Fruit fly (Drosophila melanogaster) whole organism, embryonic: ENCODE measurements around the gene Ubi-p63E.
A peak's percentile ranks its signal among the peaks of the same experiment; 100 is the strongest.

ENCODE experiments used
- CG10431 ChIP-seq: fragments of 200-800 bp; sonication (Bioruptor generic); optimal IDR thresholded peaks from 3 replicates; lab custom pipeline; 2018; ENCODE audit warnings: missing biosample characterization, mild to moderate bottlenecking, missing genetic modification characterization
- CG10959 ChIP-seq: fragments of 200-800 bp; sonication (Bioruptor generic); IDR thresholded peaks from 2 replicates; pipeline ENCODE4 v1.3.6; 2022; ENCODE audit warnings: missing biosample characterization, missing genetic modification characterization
- CG12299 ChIP-seq: fragments of 200-800 bp; sonication (Bioruptor generic); optimal IDR thresholded peaks from 2 replicates; lab custom pipeline; 2018; ENCODE audit warnings: missing biosample characterization, mild to moderate bottlenecking, missing genetic modification characterization
- CG12391 ChIP-seq: fragments of 200-800 bp; sonication (Bioruptor generic); optimal IDR thresholded peaks from 3 replicates; lab custom pipeline; 2018; ENCODE audit warnings: missing biosample characterization, mild to moderate bottlenecking, missing genetic modification characterization, moderate library complexity
- CG15269 ChIP-seq: fragments of 200-800 bp; sonication (Bioruptor generic); optimal IDR thresholded peaks from 2 replicates; lab custom pipeline; 2018; ENCODE audit warnings: missing biosample characterization, mild to moderate bottlenecking, missing genetic modification characterization, moderate library complexity
- CG1602 ChIP-seq: fragments of 200-800 bp; sonication (Bioruptor generic); optimal IDR thresholded peaks from 3 replicates; lab custom pipeline; 2016; ENCODE audit warnings: missing biosample characterization, missing genetic modification characterization
- CG30403 ChIP-seq: fragments of 200-800 bp; sonication (Bioruptor generic); optimal IDR thresholded peaks from 3 replicates; lab custom pipeline; 2016; ENCODE audit warnings: missing biosample characterization, missing genetic modification characterization
- CG32767 ChIP-seq: fragments of 200-800 bp; sonication (Bioruptor generic); IDR thresholded peaks from 2 replicates; pipeline ENCODE4 v1.3.6; 2022; ENCODE audit warnings: missing biosample characterization, missing genetic modification characterization
- CG3407 ChIP-seq: fragments of 200-800 bp; sonication (Bioruptor generic); optimal IDR thresholded peaks from 2 replicates; lab custom pipeline; 2018; ENCODE audit warnings: missing biosample characterization, mild to moderate bottlenecking, missing genetic modification characterization
- CG3726 ChIP-seq: fragments of 200-800 bp; sonication (Bioruptor generic); IDR thresholded peaks from 3 replicates; pipeline ENCODE4, ENCODE4 v1.3.6; 2022; ENCODE audit warnings: missing biosample characterization, missing genetic modification characterization
- CG3995 ChIP-seq: fragments of 200-800 bp; sonication (Bioruptor generic); optimal IDR thresholded peaks from 3 replicates; lab custom pipeline; 2016; ENCODE audit warnings: missing biosample characterization, missing genetic modification characterization
- CG4282 ChIP-seq: fragments of 200-800 bp; sonication (Bioruptor generic); optimal IDR thresholded peaks from 2 replicates; lab custom pipeline; 2016; ENCODE audit warnings: missing biosample characterization, missing genetic modification characterization
- CG43689 ChIP-seq: fragments of 200-800 bp; sonication (Bioruptor generic); IDR thresholded peaks from 2 replicates; pipeline ENCODE4 v1.3.6; 2022; ENCODE audit warnings: missing biosample characterization, missing genetic modification characterization
- CG5245 ChIP-seq: fragments of 200-800 bp; sonication (Bioruptor generic); optimal IDR thresholded peaks from 3 replicates; lab custom pipeline; 2016; ENCODE audit warnings: missing biosample characterization, missing genetic modification characterization
- CG6654 ChIP-seq: fragments of 200-800 bp; sonication (Bioruptor generic); optimal IDR thresholded peaks from 2 replicates; lab custom pipeline; 2017; ENCODE audit warnings: missing biosample characterization, mild to moderate bottlenecking, missing genetic modification characterization
- CG6813 ChIP-seq: fragments of 200-800 bp; sonication (Bioruptor generic); optimal IDR thresholded peaks from 2 replicates; lab custom pipeline; 2017; ENCODE audit warnings: missing biosample characterization, missing genetic modification characterization, mild to moderate bottlenecking, moderate library complexity, missing genetic modification reagents
- CG8359 ChIP-seq: fragments of 200-800 bp; sonication (Bioruptor generic); optimal IDR thresholded peaks from 2 replicates; lab custom pipeline; 2017; ENCODE audit warnings: missing biosample characterization, mild to moderate bottlenecking, missing genetic modification characterization, borderline replicate concordance
- D19A ChIP-seq: fragments of 200-800 bp; optimal IDR thresholded peaks from 3 replicates; lab custom pipeline; 2019; ENCODE audit warnings: missing biosample characterization, mild to moderate bottlenecking, missing genetic modification characterization, moderate library complexity
- Ets65A ChIP-seq: fragments of 200-800 bp; sonication (Bioruptor generic); peaks from one replicate; lab custom pipeline; 2016; ENCODE audit warnings: missing biosample characterization, missing genetic modification characterization
- Gsc ChIP-seq: fragments of 200-800 bp; sonication (Bioruptor generic); IDR thresholded peaks from 2 replicates; pipeline ENCODE4 v1.3.6; 2022; ENCODE audit warnings: missing biosample characterization, missing genetic modification characterization
- HLH54F ChIP-seq: fragments of 200-800 bp; sonication (Bioruptor generic); optimal IDR thresholded peaks from 3 replicates; lab custom pipeline; 2016; ENCODE audit warnings: missing biosample characterization, missing genetic modification characterization
- Meics ChIP-seq: fragments of 200-800 bp; sonication (Bioruptor generic); optimal IDR thresholded peaks from 2 replicates; lab custom pipeline; 2017; ENCODE audit warnings: missing biosample characterization, mild to moderate bottlenecking, missing genetic modification characterization
- Mes4 ChIP-seq: fragments of 200-800 bp; sonication (Bioruptor generic); optimal IDR thresholded peaks from 2 replicates; lab custom pipeline; 2016; ENCODE audit warnings: missing biosample characterization, missing genetic modification characterization
- Myb ChIP-seq: fragments of 200-800 bp; sonication (Bioruptor generic); optimal IDR thresholded peaks from 2 replicates; lab custom pipeline; 2016; ENCODE audit warnings: missing biosample characterization, missing genetic modification characterization
- Nf-YA ChIP-seq: fragments of 200-800 bp; sonication (Bioruptor generic); IDR thresholded peaks from 2 replicates; pipeline ENCODE4 v1.3.6; 2022; ENCODE audit warnings: missing biosample characterization, missing genetic modification characterization
- Pdp1 ChIP-seq, 2 experiments: fragments of 200-800 bp; sonication (Bioruptor generic); optimal IDR thresholded peaks; 3 replicates each; lab custom pipeline; 2016; ENCODE audit warnings: missing biosample characterization in 2 of 2, missing genetic modification characterization in 2 of 2, mild to moderate bottlenecking in 1 of 2, moderate library complexity in 1 of 2
- Rfx ChIP-seq: fragments of 200-800 bp; sonication (Bioruptor generic); IDR thresholded peaks from 2 replicates; pipeline ENCODE4 v1.3.6; 2022; ENCODE audit warnings: missing biosample characterization, missing genetic modification characterization
- Side ChIP-seq: fragments of 200-800 bp; sonication (Bioruptor generic); optimal IDR thresholded peaks from 2 replicates; lab custom pipeline; 2016; ENCODE audit warnings: missing biosample characterization, missing genetic modification characterization
- Sin3A ChIP-seq: fragments of >200 bp; optimal IDR thresholded peaks from 2 replicates; lab custom pipeline; 2018
- Tbp ChIP-seq: fragments of >200 bp; optimal IDR thresholded peaks from 2 replicates; lab custom pipeline; 2018; ENCODE audit warnings: missing biosample characterization, missing genetic modification characterization
- Xrp1 ChIP-seq: fragments of 200-800 bp; sonication (Bioruptor generic); IDR thresholded peaks from 2 replicates; pipeline ENCODE4 v1.3.6; 2022; ENCODE audit warnings: missing biosample characterization, missing genetic modification characterization
- ash1 ChIP-seq: fragments of 200-800 bp; sonication (Bioruptor generic); optimal IDR thresholded peaks from 2 replicates; lab custom pipeline; 2018; ENCODE audit warnings: missing biosample characterization, mild to moderate bottlenecking, missing genetic modification characterization
- bsh ChIP-seq, 2 experiments: fragments of 200-800 bp; sonication (Bioruptor generic); optimal IDR thresholded peaks; 2 replicates each; lab custom pipeline; 2017 to 2018; ENCODE audit warnings: mild to moderate bottlenecking in 2 of 2, missing biosample characterization in 2 of 2, missing genetic modification characterization in 2 of 2, moderate library complexity in 1 of 2
- chinmo ChIP-seq: fragments of 200-800 bp; sonication (Bioruptor generic); IDR thresholded peaks from 4 replicates; pipeline ENCODE4 v1.3.6; 2022; ENCODE audit warnings: missing biosample characterization, missing genetic modification characterization; ENCODE audit not compliant: partially characterized antibody
- croc ChIP-seq: fragments of 200-800 bp; sonication (Bioruptor generic); conservative IDR thresholded peaks from 3 replicates; pipeline ENCODE4 v1.3.6; 2022; ENCODE audit warnings: missing biosample characterization, missing genetic modification characterization
- dm ChIP-seq: fragments of 200-800 bp; sonication (Bioruptor generic); optimal IDR thresholded peaks from 3 replicates; lab custom pipeline; 2016; ENCODE audit warnings: missing biosample characterization, missing genetic modification characterization
- esg ChIP-seq: fragments of 200-800 bp; sonication (Bioruptor generic); conservative IDR thresholded peaks from 2 replicates; pipeline ENCODE4 v1.3.6; 2022; ENCODE audit warnings: missing biosample characterization, missing genetic modification characterization
- fd64A ChIP-seq: fragments of 200-800 bp; sonication (Bioruptor generic); optimal IDR thresholded peaks from 3 replicates; lab custom pipeline; 2018; ENCODE audit warnings: missing biosample characterization, mild to moderate bottlenecking, missing genetic modification characterization
- grn ChIP-seq: fragments of 200-800 bp; sonication (Bioruptor generic); optimal IDR thresholded peaks from 3 replicates; lab custom pipeline; 2017; ENCODE audit warnings: missing biosample characterization, missing genetic modification characterization
- lov ChIP-seq, 2 experiments: fragments of 200-800 bp in 1 of 2; fragments of >200 bp in 1 of 2; sonication (Bioruptor generic) in 1 of 2; IDR thresholded peaks in 1 of 2; optimal IDR thresholded peaks in 1 of 2; 2 replicates in 1 of 2; 3 replicates in 1 of 2; pipeline versions ENCODE4 v1.3.6 to Lab custom; 2017 to 2022; ENCODE audit warnings: missing biosample characterization in 1 of 2, missing genetic modification characterization in 1 of 2
- luna ChIP-seq: fragments of 200-800 bp; sonication (Bioruptor generic); optimal IDR thresholded peaks from 2 replicates; lab custom pipeline; 2016; ENCODE audit warnings: missing biosample characterization, missing genetic modification characterization
- mam ChIP-seq: fragments of 200-800 bp; sonication (Bioruptor generic); optimal IDR thresholded peaks from 3 replicates; lab custom pipeline; 2016; ENCODE audit warnings: missing biosample characterization, missing genetic modification characterization
- mld ChIP-seq: fragments of 200-800 bp; sonication (Bioruptor generic); IDR thresholded peaks from 3 replicates; pipeline ENCODE4 v1.3.6; 2022; ENCODE audit warnings: missing biosample characterization, missing genetic modification characterization; ENCODE audit not compliant: partially characterized antibody
- pan ChIP-seq, 4 experiments: fragments of >200 bp in 3 of 4; fragments of 200-800 bp in 1 of 4; sonication (Bioruptor generic) in 1 of 4; optimal IDR thresholded peaks in 3 of 4; IDR thresholded peaks in 1 of 4; 2 replicates each; pipeline versions ENCODE4 v1.3.6 to Lab custom; 2017 to 2022; ENCODE audit warnings: missing biosample characterization in 2 of 4, missing genetic modification characterization in 2 of 4, mixed read lengths in 1 of 4
- pb ChIP-seq: fragments of 200-800 bp; sonication (Bioruptor generic); optimal IDR thresholded peaks from 3 replicates; lab custom pipeline; 2016; ENCODE audit warnings: missing biosample characterization, missing genetic modification characterization
- run ChIP-seq: fragments of 200-800 bp; sonication (Bioruptor generic); optimal IDR thresholded peaks from 3 replicates; lab custom pipeline; 2018; ENCODE audit warnings: missing biosample characterization, mild to moderate bottlenecking, missing genetic modification characterization
- slp2 ChIP-seq: fragments of 200-800 bp; sonication (Bioruptor generic); optimal IDR thresholded peaks from 2 replicates; lab custom pipeline; 2016; ENCODE audit warnings: missing biosample characterization, missing genetic modification characterization
- sob ChIP-seq: fragments of 200-800 bp; sonication (Bioruptor generic); IDR thresholded peaks from 2 replicates; pipeline ENCODE4 v1.3.6; 2022; ENCODE audit warnings: missing biosample characterization, missing genetic modification characterization
- stwl ChIP-seq: fragments of 200-800 bp; sonication (Bioruptor generic); optimal IDR thresholded peaks from 3 replicates; lab custom pipeline; 2018; ENCODE audit warnings: missing biosample characterization, mild to moderate bottlenecking, missing genetic modification characterization, moderate library complexity
- tio ChIP-seq: fragments of 200-800 bp; sonication (Bioruptor generic); optimal IDR thresholded peaks from 2 replicates; lab custom pipeline; 2017; ENCODE audit warnings: missing biosample characterization, missing genetic modification characterization, inconsistent platforms

Gene Ubi-p63E

dm6 chr3L:3940075-3940819 is 37.3 kb upstream of the Ubi-p63E start, which contains the start of gene CG12766 (continued):
- TF ChIP-seq Myb (GFP tag; lab: Kevin White, UChicago): no peak
- TF ChIP-seq CG3726: no peak
- TF ChIP-seq chinmo (GFP tag; lab: Robert Waterston, UW): peak; percentile 74; the same call in 2 of the 4 replicates
- TF ChIP-seq CG12299: no peak
- TF ChIP-seq CG5245: no peak
- TF ChIP-seq Nf-YA (GFP tag; lab: Robert Waterston, UW): no peak
- peak; percentile 53; the same call in 1 of the 2 replicates for TF ChIP-seq Rfx
- peak; percentile 36 for TF ChIP-seq CG15269 (tag; lab: Kevin White, UChicago)
- no peak for TF ChIP-seq Gsc (GFP tag; lab: Robert Waterston, UW)
- TF ChIP-seq Sin3A (lab: Kevin White, UChicago): no peak
- no peak for TF ChIP-seq fd64A (GFP tag; lab: Kevin White, UChicago)
- no peak for TF ChIP-seq Side (GFP tag; lab: Kevin White, UChicago)
- no peak for TF ChIP-seq bsh (GFP tag; optimal IDR thresholded peaks at IDR 0.05; lab: Kevin White, UChicago)
- no peak for TF ChIP-seq mld (GFP tag; lab: Robert Waterston, UW)
- no peak for TF ChIP-seq run (tag; lab: Kevin White, UChicago)
- no peak for TF ChIP-seq CG6654 (GFP tag; lab: Kevin White, UChicago)
- no peak for TF ChIP-seq Tbp (GFP tag; lab: Kevin White, UChicago)
- no peak for TF ChIP-seq tio (GFP tag; lab: Kevin White, UChicago)
- TF ChIP-seq Xrp1 (GFP tag; lab: Robert Waterston, UW): no peak; the same call in 1 of the 2 replicates
- TF ChIP-seq mam: no peak
- TF ChIP-seq Ets65A (GFP tag; lab: Kevin White, UChicago): no peak
- no peak for TF ChIP-seq grn (GFP tag; lab: Kevin White, UChicago)
- no peak for TF ChIP-seq CG43689 (GFP tag; lab: Robert Waterston, UW)
- TF ChIP-seq CG12391 (tag; lab: Kevin White, UChicago): no peak
- TF ChIP-seq pan (optimal IDR thresholded peaks at IDR 0.05; lab: Kevin White, UChicago): no peak
- TF ChIP-seq pan (GFP tag; optimal IDR thresholded peaks at IDR 0.05 in 1 of 2, IDR thresholded peaks at IDR 0.05 in 1 of 2): peak in 1 of 2 experiments; percentile 24
- no peak for TF ChIP-seq dm (GFP tag; lab: Kevin White, UChicago)
- TF ChIP-seq CG10431: no peak
- no peak for TF ChIP-seq D19A
- TF ChIP-seq ash1 (GFP tag; lab: Kevin White, UChicago): no peak
- no peak for TF ChIP-seq Mes4 (GFP tag; lab: Kevin White, UChicago)
- TF ChIP-seq lov (optimal IDR thresholded peaks at IDR 0.05; lab: Kevin White, UChicago): no peak
- no peak for TF ChIP-seq lov (GFP tag; IDR thresholded peaks at IDR 0.05; lab: Robert Waterston, UW)
- TF ChIP-seq Meics (GFP tag; lab: Kevin White, UChicago): peak; percentile 16
- no peak for TF ChIP-seq CG6813 (GFP tag; lab: Kevin White, UChicago)
- TF ChIP-seq esg (GFP tag; lab: Robert Waterston, UW): no peak
- no peak for TF ChIP-seq CG1602 (GFP tag; lab: Kevin White, UChicago)
- TF ChIP-seq CG3407 (GFP tag; lab: Kevin White, UChicago): no peak
- peak in 1 of 2 experiments; percentile 54 for TF ChIP-seq Pdp1 (GFP tag; optimal IDR thresholded peaks at IDR 0.05; lab: Kevin White, UChicago)
- no peak for TF ChIP-seq sob (GFP tag; lab: Robert Waterston, UW)
- no peak for TF ChIP-seq luna (GFP tag; lab: Kevin White, UChicago)
- no peak for TF ChIP-seq CG30403 (GFP tag; lab: Kevin White, UChicago)
- TF ChIP-seq CG10959 (GFP tag; lab: Robert Waterston, UW): no peak
- TF ChIP-seq HLH54F (GFP tag; lab: Kevin White, UChicago): no peak
- TF ChIP-seq CG32767 (GFP tag; lab: Robert Waterston, UW): no peak
- TF ChIP-seq croc: no peak
- no peak for TF ChIP-seq CG3995
- no peak for TF ChIP-seq pb (GFP tag; lab: Kevin White, UChicago)
- no peak for TF ChIP-seq slp2 (GFP tag; lab: Kevin White, UChicago)
- no peak for TF ChIP-seq stwl (tag; lab: Kevin White, UChicago)
- no peak for TF ChIP-seq CG4282 (GFP tag; lab: Kevin White, UChicago)
- TF ChIP-seq CG8359 (GFP tag; lab: Kevin White, UChicago): no peak
